Fruit fly (Drosophila melanogaster) whole organism, pupa: ENCODE measurements around the gene CG34327.

ENCODE experiments used
- CG12605 ChIP-seq: fragments of 200-800 bp; sonication (Bioruptor generic); IDR thresholded peaks from 2 replicates; pipeline ENCODE4 v1.3.6; 2022; ENCODE audit warnings: missing biosample characterization, missing genetic modification characterization
- CG13204 ChIP-seq: fragments of 200-800 bp; sonication (Bioruptor generic); optimal IDR thresholded peaks from 2 replicates; lab custom pipeline; 2018; ENCODE audit warnings: missing biosample characterization, mild to moderate bottlenecking, missing genetic modification characterization, moderate library complexity
- CG15710 ChIP-seq: fragments of 200-800 bp; sonication (Bioruptor generic); optimal IDR thresholded peaks from 2 replicates; lab custom pipeline; 2018; ENCODE audit warnings: missing biosample characterization, mild to moderate bottlenecking, missing genetic modification characterization, moderate library complexity
- CG34367 ChIP-seq: fragments of 200-800 bp; sonication (Bioruptor generic); optimal IDR thresholded peaks from 2 replicates; lab custom pipeline; 2018; ENCODE audit warnings: missing biosample characterization, mild to moderate bottlenecking, missing genetic modification characterization
- CG8301 ChIP-seq: fragments of 200-800 bp; sonication (Bioruptor generic); optimal IDR thresholded peaks from 2 replicates; lab custom pipeline; 2018; ENCODE audit warnings: missing biosample characterization, mild to moderate bottlenecking, missing genetic modification characterization
- Pif1A ChIP-seq: fragments of 200-800 bp; sonication (Bioruptor generic); optimal IDR thresholded peaks from 3 replicates; lab custom pipeline; 2016; ENCODE audit warnings: missing biosample characterization, missing genetic modification characterization
- Pif1B ChIP-seq: fragments of 200-800 bp; sonication (Bioruptor generic); optimal IDR thresholded peaks from 3 replicates; lab custom pipeline; 2016; ENCODE audit warnings: missing biosample characterization, missing genetic modification characterization
- rn ChIP-seq: fragments of 200-800 bp; sonication (Bioruptor generic); IDR thresholded peaks from 2 replicates; pipeline ENCODE4 v1.3.6; 2022; ENCODE audit warnings: missing biosample characterization, missing genetic modification characterization

- no peak for TF ChIP-seq CG13204 (GFP tag; lab: Kevin White, UChicago)
- no peak for TF ChIP-seq Pif1A
- no peak for TF ChIP-seq CG8301 (tag; lab: Kevin White, UChicago)
- TF ChIP-seq CG12605 (GFP tag; lab: Robert Waterston, UW), result no peak
- no peak for TF ChIP-seq CG15710 (tag; lab: Kevin White, UChicago)
- TF ChIP-seq CG34367 (tag; lab: Kevin White, UChicago), result no peak
- TF ChIP-seq Pif1B (GFP tag; lab: Kevin White, UChicago), result no peak
- TF ChIP-seq rn, result no peak
These were observed 23.3 kb upstream of the CG34327 start, which contains the start of gene CG42854 for dm6 chrX:17246916-17247315.
